Worm (Caenorhabditis elegans) whole organism, L1 larva: ENCODE results near the gene cwp-1.

Experiments used
- C04F5.9 ChIP-seq: sonication (generic microtip); optimal IDR thresholded peaks from 2 replicates; lab custom pipeline; 2016; ENCODE audit warnings: missing genetic modification characterization, missing compliant biosample characterization
- C16A3.4 ChIP-seq: fragments of 150-350 bp; optimal IDR thresholded peaks from 2 replicates; lab custom pipeline; 2014; ENCODE audit warnings: missing biosample characterization, missing genetic modification characterization
- C34B4.2 ChIP-seq: sonication (generic microtip); optimal IDR thresholded peaks from 2 replicates; lab custom pipeline; 2017; ENCODE audit warnings: mild to moderate bottlenecking, missing genetic modification characterization, missing compliant biosample characterization
- Y116A8C.19 ChIP-seq: sonication (generic microtip); optimal IDR thresholded peaks from 2 replicates; lab custom pipeline; 2016; ENCODE audit warnings: missing compliant biosample characterization, missing genetic modification characterization, borderline replicate concordance
- aha-1 ChIP-seq: fragments of 150-350 bp; optimal IDR thresholded peaks from 2 replicates; lab custom pipeline; 2014; ENCODE audit warnings: missing biosample characterization, missing genetic modification characterization
- alr-1 ChIP-seq: fragments of 200-800 bp; sonication (Bioruptor generic); optimal IDR thresholded peaks from 2 replicates; lab custom pipeline; 2018; ENCODE audit warnings: borderline replicate concordance, mild to moderate bottlenecking, missing genetic modification characterization, missing compliant biosample characterization
- aly-2 ChIP-seq: fragments of 150-350 bp; optimal IDR thresholded peaks from 2 replicates; lab custom pipeline; 2014; ENCODE audit warnings: missing biosample characterization, missing genetic modification characterization
- ama-1 ChIP-seq: fragments of 150-350 bp; optimal IDR thresholded peaks from 2 replicates; lab custom pipeline; 2014
- blmp-1 ChIP-seq: fragments of 150-350 bp; optimal IDR thresholded peaks from 2 replicates; lab custom pipeline; 2014; ENCODE audit warnings: missing biosample characterization, missing genetic modification characterization
- ceh-63 ChIP-seq: fragments of 200-800 bp; sonication (Bioruptor generic); optimal IDR thresholded peaks from 2 replicates; lab custom pipeline; 2018; ENCODE audit warnings: mild to moderate bottlenecking, missing genetic modification characterization, missing compliant biosample characterization
- ceh-8 ChIP-seq: fragments of 200-800 bp; sonication (Bioruptor generic); optimal IDR thresholded peaks from 2 replicates; lab custom pipeline; 2018; ENCODE audit warnings: mild to moderate bottlenecking, missing genetic modification characterization, moderate library complexity, missing compliant biosample characterization
- ceh-82 ChIP-seq, 3 experiments: fragments of 150-350 bp in 1 of 3; sonication (generic microtip) in 2 of 3; optimal IDR thresholded peaks; 2 replicates each; lab custom pipeline; 2014 to 2017; ENCODE audit warnings: missing biosample characterization in 3 of 3, missing genetic modification characterization in 3 of 3
- ceh-88 ChIP-seq: fragments of 200-800 bp; sonication (Bioruptor generic); IDR thresholded peaks from 2 replicates; pipeline ENCODE4 v1.3.6; 2022; ENCODE audit warnings: missing genetic modification characterization, missing compliant biosample characterization
- dsc-1 ChIP-seq: sonication (generic microtip); optimal IDR thresholded peaks from 2 replicates; lab custom pipeline; 2016; ENCODE audit warnings: mild to moderate bottlenecking, missing genetic modification characterization, missing compliant biosample characterization
- efl-1 ChIP-seq, 4 experiments: fragments of 150-350 bp; optimal IDR thresholded peaks in 3 of 4; peaks in 1 of 4; 1 replicate in 1 of 4; 2 replicates in 3 of 4; lab custom pipeline; 2014; ENCODE audit warnings: missing biosample characterization in 2 of 4, missing genetic modification characterization in 2 of 4, missing genetic modification reagents in 2 of 4
- egl-13 ChIP-seq: sonication (generic microtip); optimal IDR thresholded peaks from 2 replicates; lab custom pipeline; 2016; ENCODE audit warnings: missing genotype, missing genetic modification reagents, missing genetic modification characterization, missing compliant biosample characterization
- egl-27 ChIP-seq, 2 experiments: fragments of 150-350 bp in 1 of 2; sonication (generic microtip); optimal IDR thresholded peaks; 3 replicates each; lab custom pipeline; 2017 to 2018; ENCODE audit warnings: missing biosample characterization in 2 of 2, missing genetic modification characterization in 2 of 2, missing genetic modification reagents in 2 of 2
- elt-2 ChIP-seq: sonication (generic microtip); optimal IDR thresholded peaks from 2 replicates; lab custom pipeline; 2016; ENCODE audit warnings: missing genetic modification characterization, mild to moderate bottlenecking, inconsistent platforms, missing compliant biosample characterization, missing genetic modification reagents
- ets-5 ChIP-seq: fragments of 200-800 bp; sonication (Bioruptor generic); IDR thresholded peaks from 2 replicates; pipeline ENCODE4 v1.3.6; 2022; ENCODE audit warnings: missing genetic modification characterization, missing compliant biosample characterization
- fkh-10 ChIP-seq: sonication (generic microtip); optimal IDR thresholded peaks from 2 replicates; lab custom pipeline; 2017; ENCODE audit warnings: missing biosample characterization, missing genetic modification reagents, missing genetic modification characterization
- fkh-8 ChIP-seq: sonication (generic microtip); optimal IDR thresholded peaks from 2 replicates; lab custom pipeline; 2016; ENCODE audit warnings: mild to moderate bottlenecking, missing genetic modification characterization, missing compliant biosample characterization
- hlh-17 ChIP-seq: fragments of 200-800 bp; sonication (Bioruptor generic); optimal IDR thresholded peaks from 2 replicates; lab custom pipeline; 2018; ENCODE audit warnings: missing genetic modification characterization, mild to moderate bottlenecking, missing compliant biosample characterization, moderate library complexity, borderline replicate concordance
- jun-1 ChIP-seq: fragments of 150-350 bp; optimal IDR thresholded peaks from 2 replicates; lab custom pipeline; 2014; ENCODE audit warnings: missing biosample characterization, missing genetic modification reagents, missing genetic modification characterization
- lin-14 ChIP-seq: fragments of 200-800 bp; sonication (Bioruptor generic); optimal IDR thresholded peaks from 2 replicates; lab custom pipeline; 2018; ENCODE audit warnings: mild to moderate bottlenecking, missing genetic modification characterization, moderate library complexity, missing compliant biosample characterization
- lin-35 ChIP-seq, 2 experiments: fragments of 150-350 bp; optimal IDR thresholded peaks; 2 replicates each; lab custom pipeline; 2014; ENCODE audit warnings: missing biosample characterization in 2 of 2, missing genetic modification characterization in 2 of 2, missing genetic modification reagents in 2 of 2
- lir-3 ChIP-seq: sonication (generic microtip); optimal IDR thresholded peaks from 2 replicates; lab custom pipeline; 2016; ENCODE audit warnings: mild to moderate bottlenecking, missing genetic modification characterization, moderate library complexity, missing compliant biosample characterization; ENCODE audit not compliant: poor library complexity
- mdl-1 ChIP-seq, 2 experiments: fragments of 150-350 bp; optimal IDR thresholded peaks; 2 replicates each; lab custom pipeline; 2014 to 2017; ENCODE audit warnings: missing biosample characterization in 2 of 2, missing genetic modification characterization in 2 of 2, inconsistent platforms in 1 of 2
- mef-2 ChIP-seq: fragments of 150-350 bp; optimal IDR thresholded peaks from 2 replicates; lab custom pipeline; 2014; ENCODE audit warnings: missing biosample characterization, missing genetic modification characterization
- mep-1 ChIP-seq: fragments of 150-350 bp; optimal IDR thresholded peaks from 2 replicates; lab custom pipeline; 2014; ENCODE audit warnings: missing biosample characterization, missing genetic modification characterization
- nhr-11 ChIP-seq: fragments of 150-350 bp; optimal IDR thresholded peaks from 2 replicates; lab custom pipeline; 2014; ENCODE audit warnings: missing biosample characterization, missing genetic modification characterization
- nhr-12 ChIP-seq: sonication (generic microtip); optimal IDR thresholded peaks from 2 replicates; lab custom pipeline; 2017; ENCODE audit warnings: missing biosample characterization, missing genetic modification characterization
- nhr-237 ChIP-seq: fragments of 150-350 bp; optimal IDR thresholded peaks from 2 replicates; lab custom pipeline; 2014; ENCODE audit warnings: missing biosample characterization, missing genetic modification characterization
- nhr-47 ChIP-seq: sonication (generic microtip); optimal IDR thresholded peaks from 2 replicates; lab custom pipeline; 2016; ENCODE audit warnings: mild to moderate bottlenecking, missing genetic modification characterization, moderate library complexity, missing compliant biosample characterization
- nhr-71 ChIP-seq: sonication (generic microtip); optimal IDR thresholded peaks from 2 replicates; lab custom pipeline; 2016; ENCODE audit warnings: mild to moderate bottlenecking, missing genetic modification characterization, moderate library complexity, missing compliant biosample characterization
- nhr-76 ChIP-seq: sonication (generic microtip); optimal IDR thresholded peaks from 2 replicates; lab custom pipeline; 2017; ENCODE audit warnings: missing biosample characterization, missing genetic modification characterization
- nhr-84 ChIP-seq: sonication (generic microtip); optimal IDR thresholded peaks from 2 replicates; lab custom pipeline; 2017; ENCODE audit warnings: missing biosample characterization, missing genetic modification characterization
- nhr-85 ChIP-seq: sonication (generic microtip); peaks from one replicate; lab custom pipeline; 2016; ENCODE audit warnings: missing genetic modification characterization, inconsistent platforms, missing compliant biosample characterization
- nhr-90 ChIP-seq: sonication (generic microtip); optimal IDR thresholded peaks from 2 replicates; lab custom pipeline; 2016; ENCODE audit warnings: mild to moderate bottlenecking, missing genetic modification characterization, missing compliant biosample characterization; ENCODE audit not compliant: poor library complexity
- pag-3 ChIP-seq: sonication (generic microtip); optimal IDR thresholded peaks from 2 replicates; lab custom pipeline; 2017; ENCODE audit warnings: missing genetic modification characterization, mild to moderate bottlenecking, missing compliant biosample characterization, antibody characterized with exemption, borderline replicate concordance; ENCODE audit not compliant: insufficient read depth
- rnt-1 ChIP-seq: sonication (generic microtip); optimal IDR thresholded peaks from 2 replicates; lab custom pipeline; 2016; ENCODE audit warnings: mild to moderate bottlenecking, missing genetic modification characterization, moderate library complexity, missing compliant biosample characterization
- skn-1 ChIP-seq: fragments of 150-350 bp; optimal IDR thresholded peaks from 2 replicates; lab custom pipeline; 2014; ENCODE audit warnings: missing biosample characterization, missing genetic modification characterization
- snpc-4 ChIP-seq: fragments of 150-350 bp; optimal IDR thresholded peaks from 2 replicates; lab custom pipeline; 2014; ENCODE audit warnings: missing biosample characterization, missing genetic modification characterization
- snu-23 ChIP-seq: sonication (generic microtip); optimal IDR thresholded peaks from 2 replicates; lab custom pipeline; 2016; ENCODE audit warnings: missing genetic modification characterization, missing compliant biosample characterization
- sox-4 ChIP-seq: sonication (generic microtip); optimal IDR thresholded peaks from 2 replicates; lab custom pipeline; 2016; ENCODE audit warnings: missing genetic modification characterization, missing compliant biosample characterization
- swsn-7 ChIP-seq: sonication (generic microtip); optimal IDR thresholded peaks from 2 replicates; lab custom pipeline; 2016; ENCODE audit warnings: missing genetic modification characterization, missing compliant biosample characterization
- unc-130 ChIP-seq: fragments of 150-350 bp; optimal IDR thresholded peaks from 2 replicates; lab custom pipeline; 2017; ENCODE audit warnings: missing biosample characterization, missing genetic modification characterization, inconsistent platforms
- unc-30 ChIP-seq: sonication (generic microtip); optimal IDR thresholded peaks from 2 replicates; lab custom pipeline; 2017; ENCODE audit warnings: missing biosample characterization, missing genetic modification characterization
- unc-62 ChIP-seq: fragments of 150-350 bp; optimal IDR thresholded peaks from 2 replicates; lab custom pipeline; 2014; ENCODE audit warnings: missing biosample characterization, missing genetic modification reagents, missing genetic modification characterization
- unc-98 ChIP-seq: fragments of 200-800 bp; sonication (Bioruptor generic); IDR thresholded peaks from 2 replicates; pipeline ENCODE4 v1.3.6; 2022; ENCODE audit warnings: missing genetic modification characterization, missing compliant biosample characterization
- xbp-1 ChIP-seq: sonication (generic microtip); optimal IDR thresholded peaks from 2 replicates; lab custom pipeline; 2016; ENCODE audit warnings: missing genetic modification characterization, missing compliant biosample characterization
- zag-1 ChIP-seq: fragments of 150-350 bp; optimal IDR thresholded peaks from 2 replicates; lab custom pipeline; 2014; ENCODE audit warnings: missing biosample characterization, missing genetic modification characterization
- ztf-11 ChIP-seq, 2 experiments: sonication (generic microtip); optimal IDR thresholded peaks; 2 replicates each; lab custom pipeline; 2016 to 2017; ENCODE audit warnings: missing genetic modification characterization in 2 of 2, missing biosample characterization in 1 of 2, missing compliant biosample characterization in 1 of 2

cwp-1 gene

DNA sequence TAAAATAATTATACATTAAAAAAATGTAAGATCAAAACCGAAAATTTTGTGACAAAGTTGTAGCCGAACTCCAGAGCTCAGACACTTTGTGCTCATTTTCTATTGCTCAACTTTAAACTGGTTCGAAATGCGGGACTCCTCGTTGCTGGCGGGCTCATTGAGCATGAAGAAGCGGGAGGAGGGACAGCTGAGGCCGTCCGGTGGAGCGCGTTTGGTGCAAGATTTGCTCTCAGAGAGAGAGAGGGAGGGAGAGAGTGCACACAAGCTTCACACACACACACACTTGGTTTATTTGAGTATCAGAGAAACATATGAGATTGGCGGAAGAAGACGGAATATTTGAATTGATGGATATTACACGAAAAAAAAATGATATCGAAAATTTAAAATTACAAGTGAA is 30.4 kb downstream of the cwp-1 start (continued):
- no peak for TF ChIP-seq zag-1 (tag; lab: Kevin White, UChicago)
- TF ChIP-seq C04F5.9 (tag; lab: Kevin White, UChicago): no peak
- no peak for TF ChIP-seq ceh-8 (GFP tag; lab: Kevin White, UChicago)
- peak; percentile 14 for TF ChIP-seq aly-2 (tag; lab: Kevin White, UChicago)
- TF ChIP-seq nhr-237 (tag; lab: Kevin White, UChicago): no peak
- TF ChIP-seq nhr-90 (tag; lab: Kevin White, UChicago): no peak
- no peak for TF ChIP-seq snpc-4
- TF ChIP-seq egl-27 (tag; optimal IDR thresholded peaks at IDR 0.05; lab: Kevin White, UChicago): no peak
- no peak for TF ChIP-seq ets-5 (GFP tag; lab: Robert Waterston, UW)
- TF ChIP-seq ceh-82 (tag; optimal IDR thresholded peaks at IDR 0.05; lab: Kevin White, UChicago): peak in 2 of 3 experiments; percentile 13 to 65
- no peak for TF ChIP-seq ceh-88 (GFP tag; lab: Robert Waterston, UW)
- no peak for TF ChIP-seq unc-98 (GFP tag; lab: Robert Waterston, UW)
- no peak for TF ChIP-seq ama-1 (lab: Kevin White, UChicago)
- peak; percentile 44 for TF ChIP-seq dsc-1
- TF ChIP-seq nhr-71 (tag; lab: Kevin White, UChicago): peak; percentile 58
- TF ChIP-seq C16A3.4 (tag; lab: Kevin White, UChicago): no peak
- no peak for TF ChIP-seq jun-1 (tag; lab: Kevin White, UChicago)
- peak; percentile 1 for TF ChIP-seq xbp-1
- TF ChIP-seq alr-1: no peak
- no peak for TF ChIP-seq blmp-1 (tag; lab: Kevin White, UChicago)
- no peak for TF ChIP-seq mef-2 (tag; lab: Kevin White, UChicago)
- TF ChIP-seq pag-3: no peak
- TF ChIP-seq egl-13 (tag; lab: Kevin White, UChicago): peak; percentile 32
- TF ChIP-seq C34B4.2: no peak
- no peak for TF ChIP-seq unc-30
- no peak for TF ChIP-seq ceh-63 (GFP tag; lab: Kevin White, UChicago)
- no peak for TF ChIP-seq unc-62 (GFP tag; lab: Kevin White, UChicago)
- TF ChIP-seq sox-4 (tag; lab: Kevin White, UChicago): no peak
- TF ChIP-seq nhr-47 (tag; lab: Kevin White, UChicago): peak; percentile 21
- no peak for TF ChIP-seq nhr-85
- no peak for TF ChIP-seq nhr-12 (tag; lab: Kevin White, UChicago)
- no peak for TF ChIP-seq Y116A8C.19 (tag; lab: Kevin White, UChicago)
- no peak for TF ChIP-seq lir-3 (tag; lab: Kevin White, UChicago)
- TF ChIP-seq fkh-8: peak; percentile 69
- no peak for TF ChIP-seq nhr-11 (tag; lab: Kevin White, UChicago)
- TF ChIP-seq nhr-84 (tag; lab: Kevin White, UChicago): no peak
- TF ChIP-seq lin-14 (GFP tag; lab: Kevin White, UChicago): peak; percentile 85
- TF ChIP-seq skn-1: peak; percentile 27
- TF ChIP-seq nhr-76: no peak
- no peak for TF ChIP-seq ztf-11 (tag; optimal IDR thresholded peaks at IDR 0.05; lab: Kevin White, UChicago)
- no peak for TF ChIP-seq unc-130 (tag; lab: Kevin White, UChicago)
- TF ChIP-seq lin-35 (GFP tag; optimal IDR thresholded peaks at IDR 0.05; lab: Kevin White, UChicago): peak in 1 of 2 experiments; percentile 62
- TF ChIP-seq elt-2: no peak
- TF ChIP-seq, all 84 proteins: peak for 21

- TF ChIP-seq mep-1 (tag; lab: Kevin White, UChicago) (no peak), ceh-88 (GFP tag; lab: Robert Waterston, UW) (no peak), ceh-63 (GFP tag; lab: Kevin White, UChicago) (no peak), swsn-7 (no peak), lin-14 (GFP tag; lab: Kevin White, UChicago) (peak; percentile 46), egl-27 (tag; optimal IDR thresholded peaks at IDR 0.05; lab: Kevin White, UChicago) (no peak), sox-4 (tag; lab: Kevin White, UChicago) (no peak), fkh-8 (peak; percentile 29), aha-1 (tag; lab: Kevin White, UChicago) (no peak), nhr-85 (peak; percentile 77), rnt-1 (tag; lab: Kevin White, UChicago) (no peak), nhr-71 (tag; lab: Kevin White, UChicago) (peak; percentile 41), unc-62 (GFP tag; lab: Kevin White, UChicago) (no peak), mdl-1 (tag; optimal IDR thresholded peaks at IDR 0.05; lab: Kevin White, UChicago) (no peak), nhr-90 (tag; lab: Kevin White, UChicago) (no peak), Y116A8C.19 (tag; lab: Kevin White, UChicago) (no peak), hlh-17 (no peak), efl-1 (optimal IDR thresholded peaks at IDR 0.05; lab: Kevin White, UChicago) (no peak), efl-1 (GFP tag; optimal IDR thresholded peaks at IDR 0.05 in 1 of 2; lab: Kevin White, UChicago) (peak in 1 of 2 experiments; percentile 73), snu-23 (GFP tag; lab: Kevin White, UChicago) (peak; percentile 42), fkh-10 (GFP tag; lab: Kevin White, UChicago) (no peak), blmp-1 (tag; lab: Kevin White, UChicago) (peak; percentile 71)
Measured at ce11 chrV:4806859-4807258, 34.2 kb downstream of the cwp-1 start.
